Fruit fly (Drosophila melanogaster) whole organism, embryonic: ENCODE data around the gene CG32647.

Experiments used
- B-H1 ChIP-seq: fragments of 200-800 bp; sonication (Bioruptor generic); IDR thresholded peaks from 3 replicates; pipeline ENCODE4 v1.3.6; 2022; ENCODE audit warnings: missing biosample characterization, missing genetic modification characterization
- Bgb ChIP-seq: fragments of 200-800 bp; sonication (Bioruptor generic); IDR thresholded peaks from 2 replicates; pipeline ENCODE4 v1.3.6; 2022; ENCODE audit warnings: missing biosample characterization, missing genetic modification characterization; ENCODE audit not compliant: partially characterized antibody
- CG10959 ChIP-seq: fragments of 200-800 bp; sonication (Bioruptor generic); IDR thresholded peaks from 2 replicates; pipeline ENCODE4 v1.3.6; 2022; ENCODE audit warnings: missing biosample characterization, missing genetic modification characterization
- CG12219 ChIP-seq: fragments of 200-800 bp; sonication (Bioruptor generic); optimal IDR thresholded peaks from 3 replicates; lab custom pipeline; 2018; ENCODE audit warnings: missing biosample characterization, mild to moderate bottlenecking, missing genetic modification characterization
- CG13287 ChIP-seq: fragments of 200-800 bp; sonication (Bioruptor generic); IDR thresholded peaks from 2 replicates; pipeline ENCODE4 v1.3.6; 2022; ENCODE audit warnings: missing biosample characterization, missing genetic modification characterization; ENCODE audit not compliant: partially characterized antibody
- CG14860 ChIP-seq: fragments of 200-800 bp; sonication (Bioruptor generic); IDR thresholded peaks from 3 replicates; pipeline ENCODE4 v1.3.6; 2022; ENCODE audit warnings: missing biosample characterization, missing genetic modification characterization; ENCODE audit not compliant: partially characterized antibody
- CG15479 ChIP-seq: fragments of 200-800 bp; sonication (Bioruptor generic); optimal IDR thresholded peaks from 3 replicates; lab custom pipeline; 2019; ENCODE audit warnings: missing biosample characterization, mild to moderate bottlenecking, missing genetic modification characterization, moderate library complexity
- CG3838 ChIP-seq: fragments of 200-800 bp; sonication (Bioruptor generic); optimal IDR thresholded peaks from 3 replicates; lab custom pipeline; 2016; ENCODE audit warnings: missing biosample characterization, missing genetic modification characterization
- CG3995 ChIP-seq: fragments of 200-800 bp; sonication (Bioruptor generic); optimal IDR thresholded peaks from 3 replicates; lab custom pipeline; 2016; ENCODE audit warnings: missing biosample characterization, missing genetic modification characterization
- CG4730 ChIP-seq: fragments of 200-800 bp; sonication (Bioruptor generic); IDR thresholded peaks from 2 replicates; pipeline ENCODE4 v1.3.6; 2022; ENCODE audit warnings: missing biosample characterization, missing genetic modification characterization
- CG6683 ChIP-seq: fragments of 200-800 bp; sonication (Bioruptor generic); optimal IDR thresholded peaks from 2 replicates; lab custom pipeline; 2017; ENCODE audit warnings: missing biosample characterization, mild to moderate bottlenecking, missing genetic modification characterization, missing genetic modification reagents
- CG6791 ChIP-seq: fragments of 200-800 bp; sonication (Bioruptor generic); IDR thresholded peaks from 3 replicates; pipeline ENCODE4 v1.3.6; 2022; ENCODE audit warnings: missing biosample characterization, missing genetic modification characterization; ENCODE audit not compliant: partially characterized antibody
- Dfd ChIP-seq, 2 experiments: fragments of >200 bp; optimal IDR thresholded peaks; 2 replicates each; lab custom pipeline; 2017; ENCODE audit warnings: missing biosample characterization in 2 of 2, missing genetic modification characterization in 2 of 2
- Doc3 ChIP-seq: fragments of 200-800 bp; sonication (Bioruptor generic); IDR thresholded peaks from 3 replicates; pipeline ENCODE4 v1.3.6; 2022; ENCODE audit warnings: missing biosample characterization, missing genetic modification characterization; ENCODE audit not compliant: partially characterized antibody
- Dp ChIP-seq: fragments of 200-800 bp; sonication (Bioruptor generic); optimal IDR thresholded peaks from 2 replicates; lab custom pipeline; 2018; ENCODE audit warnings: missing biosample characterization, mild to moderate bottlenecking, missing genetic modification characterization, moderate library complexity
- E2f1 ChIP-seq: fragments of 200-800 bp; sonication (Bioruptor generic); IDR thresholded peaks from 2 replicates; pipeline ENCODE4 v1.3.6; 2022; ENCODE audit warnings: missing biosample characterization, missing genetic modification characterization
- HLH4C ChIP-seq: fragments of 200-800 bp; sonication (Bioruptor generic); IDR thresholded peaks from 3 replicates; pipeline ENCODE4 v1.3.6; 2022; ENCODE audit warnings: missing biosample characterization, missing genetic modification characterization; ENCODE audit not compliant: partially characterized antibody
- MBD-R2 ChIP-seq: fragments of 200-800 bp; sonication (Bioruptor generic); IDR thresholded peaks from 2 replicates; pipeline ENCODE4 v1.3.6; 2022; ENCODE audit warnings: missing biosample characterization, missing genetic modification characterization
- MESR4 ChIP-seq: fragments of 200-800 bp; sonication (Bioruptor generic); optimal IDR thresholded peaks from 2 replicates; lab custom pipeline; 2018; ENCODE audit warnings: missing biosample characterization, mild to moderate bottlenecking, missing genetic modification characterization, moderate library complexity
- NC2β ChIP-seq: fragments of 200-800 bp; sonication (Bioruptor generic); optimal IDR thresholded peaks from 2 replicates; lab custom pipeline; 2016; ENCODE audit warnings: missing biosample characterization, missing genetic modification characterization
- Opbp ChIP-seq: fragments of 200-800 bp; sonication (Bioruptor generic); IDR thresholded peaks from 3 replicates; pipeline ENCODE4 v1.3.6; 2022; ENCODE audit warnings: missing biosample characterization, missing genetic modification characterization; ENCODE audit not compliant: partially characterized antibody
- Ravus ChIP-seq: fragments of 200-800 bp; sonication (Bioruptor generic); IDR thresholded peaks from 2 replicates; pipeline ENCODE4 v1.3.6; 2022; ENCODE audit warnings: missing biosample characterization, missing genetic modification characterization
- Sry-δ ChIP-seq: fragments of 200-800 bp; sonication (Bioruptor generic); optimal IDR thresholded peaks from 2 replicates; lab custom pipeline; 2016; ENCODE audit warnings: missing biosample characterization, missing genetic modification characterization
- al ChIP-seq: fragments of 200-800 bp; sonication (Bioruptor generic); IDR thresholded peaks from 2 replicates; pipeline ENCODE4 v1.3.6; 2022; ENCODE audit warnings: missing biosample characterization, missing genetic modification characterization
- amos ChIP-seq: fragments of 200-800 bp; sonication (Bioruptor generic); IDR thresholded peaks from 2 replicates; pipeline ENCODE4 v1.3.6; 2022; ENCODE audit warnings: missing biosample characterization, missing genetic modification characterization; ENCODE audit not compliant: partially characterized antibody
- az2 ChIP-seq: fragments of 200-800 bp; sonication (Bioruptor generic); optimal IDR thresholded peaks from 3 replicates; lab custom pipeline; 2016; ENCODE audit warnings: missing biosample characterization, missing genetic modification characterization
- bigmax ChIP-seq: fragments of 200-800 bp; sonication (Bioruptor generic); optimal IDR thresholded peaks from 2 replicates; lab custom pipeline; 2018; ENCODE audit warnings: missing biosample characterization, mild to moderate bottlenecking, missing genetic modification characterization
- crp ChIP-seq, 2 experiments: fragments of 200-800 bp; sonication (Bioruptor generic); optimal IDR thresholded peaks; 2 replicates in 1 of 2; 3 replicates in 1 of 2; lab custom pipeline; 2017; ENCODE audit warnings: missing biosample characterization in 2 of 2, missing genetic modification characterization in 2 of 2, mild to moderate bottlenecking in 1 of 2, moderate library complexity in 1 of 2
- emc ChIP-seq: fragments of 200-800 bp; sonication (Bioruptor generic); optimal IDR thresholded peaks from 2 replicates; lab custom pipeline; 2016; ENCODE audit warnings: missing biosample characterization, missing genetic modification characterization
- gcm ChIP-seq: fragments of 200-800 bp; sonication (Bioruptor generic); optimal IDR thresholded peaks from 2 replicates; lab custom pipeline; 2019; ENCODE audit warnings: missing biosample characterization, mild to moderate bottlenecking, missing genetic modification characterization, moderate library complexity
- gcm2 ChIP-seq: fragments of 200-800 bp; sonication (Bioruptor generic); optimal IDR thresholded peaks from 2 replicates; lab custom pipeline; 2016; ENCODE audit warnings: missing biosample characterization, missing genetic modification characterization
- hb ChIP-seq: fragments of 200-800 bp; sonication (Bioruptor generic); IDR thresholded peaks from 3 replicates; pipeline ENCODE4 v1.3.6; 2022; ENCODE audit warnings: missing biosample characterization, missing genetic modification characterization; ENCODE audit not compliant: partially characterized antibody
- hbn ChIP-seq: fragments of 200-800 bp; sonication (Bioruptor generic); IDR thresholded peaks from 2 replicates; pipeline ENCODE4 v1.3.6; 2022; ENCODE audit warnings: missing biosample characterization, missing genetic modification characterization; ENCODE audit not compliant: partially characterized antibody
- insv ChIP-seq, 2 experiments: fragments of 200-800 bp; sonication (Bioruptor generic); optimal IDR thresholded peaks; 3 replicates each; lab custom pipeline; 2016 to 2018; ENCODE audit warnings: missing biosample characterization in 2 of 2, missing genetic modification characterization in 2 of 2
- inv ChIP-seq: fragments of 200-800 bp; sonication (Bioruptor generic); IDR thresholded peaks from 2 replicates; pipeline ENCODE4 v1.3.6; 2022; ENCODE audit warnings: missing biosample characterization, missing genetic modification characterization; ENCODE audit not compliant: partially characterized antibody
- jing ChIP-seq: fragments of 200-800 bp; sonication (Bioruptor generic); optimal IDR thresholded peaks from 2 replicates; lab custom pipeline; 2018; ENCODE audit warnings: missing biosample characterization, mild to moderate bottlenecking, missing genetic modification characterization
- jumu ChIP-seq: fragments of 200-800 bp; sonication (Bioruptor generic); optimal IDR thresholded peaks from 3 replicates; lab custom pipeline; 2016; ENCODE audit warnings: missing biosample characterization, missing genetic modification characterization
- knrl ChIP-seq: fragments of 200-800 bp; sonication (Bioruptor generic); IDR thresholded peaks from 3 replicates; pipeline ENCODE4 v1.3.6; 2022; ENCODE audit warnings: missing biosample characterization, missing genetic modification characterization; ENCODE audit not compliant: partially characterized antibody
- lbe ChIP-seq: fragments of 200-800 bp; sonication (Bioruptor generic); optimal IDR thresholded peaks from 2 replicates; lab custom pipeline; 2016; ENCODE audit warnings: missing biosample characterization, mild to moderate bottlenecking, missing genetic modification characterization
- maf-S ChIP-seq: fragments of 200-800 bp; sonication (Bioruptor generic); optimal IDR thresholded peaks from 2 replicates; lab custom pipeline; 2016; ENCODE audit warnings: missing biosample characterization, missing genetic modification characterization
- mld ChIP-seq: fragments of 200-800 bp; sonication (Bioruptor generic); IDR thresholded peaks from 3 replicates; pipeline ENCODE4 v1.3.6; 2022; ENCODE audit warnings: missing biosample characterization, missing genetic modification characterization; ENCODE audit not compliant: partially characterized antibody
- nerfin-2 ChIP-seq: fragments of 200-800 bp; sonication (Bioruptor generic); IDR thresholded peaks from 2 replicates; pipeline ENCODE4 v1.3.6; 2022; ENCODE audit warnings: missing biosample characterization, missing genetic modification characterization; ENCODE audit not compliant: partially characterized antibody
- peb ChIP-seq: fragments of 200-800 bp; sonication (Bioruptor generic); IDR thresholded peaks from 2 replicates; pipeline ENCODE4 v1.3.6; 2022; ENCODE audit warnings: missing biosample characterization, missing genetic modification characterization
- pzg ChIP-seq: fragments of 200-800 bp; sonication (Bioruptor generic); optimal IDR thresholded peaks from 3 replicates; lab custom pipeline; 2018; ENCODE audit warnings: missing biosample characterization, mild to moderate bottlenecking, missing genetic modification characterization, moderate library complexity
- row ChIP-seq: fragments of 200-800 bp; sonication (Bioruptor generic); IDR thresholded peaks from 3 replicates; pipeline ENCODE4 v1.3.6; 2022; ENCODE audit warnings: missing biosample characterization, missing genetic modification characterization
- sima ChIP-seq: fragments of 200-800 bp; sonication (Bioruptor generic); optimal IDR thresholded peaks from 2 replicates; lab custom pipeline; 2016; ENCODE audit warnings: missing biosample characterization, missing genetic modification characterization
- sna ChIP-seq: fragments of 200-800 bp; sonication (Bioruptor generic); IDR thresholded peaks from 2 replicates; pipeline ENCODE4 v1.3.6; 2022; ENCODE audit warnings: missing biosample characterization, missing genetic modification characterization; ENCODE audit not compliant: partially characterized antibody
- tup ChIP-seq: fragments of 200-800 bp; sonication (Bioruptor generic); optimal IDR thresholded peaks from 2 replicates; lab custom pipeline; 2016; ENCODE audit warnings: missing biosample characterization, mild to moderate bottlenecking, missing genetic modification characterization, moderate library complexity
- unc-4 ChIP-seq: fragments of 200-800 bp; sonication (Bioruptor generic); IDR thresholded peaks from 2 replicates; pipeline ENCODE4 v1.3.6; 2022; ENCODE audit warnings: missing biosample characterization, missing genetic modification characterization; ENCODE audit not compliant: partially characterized antibody

CG32647 gene

DNA sequence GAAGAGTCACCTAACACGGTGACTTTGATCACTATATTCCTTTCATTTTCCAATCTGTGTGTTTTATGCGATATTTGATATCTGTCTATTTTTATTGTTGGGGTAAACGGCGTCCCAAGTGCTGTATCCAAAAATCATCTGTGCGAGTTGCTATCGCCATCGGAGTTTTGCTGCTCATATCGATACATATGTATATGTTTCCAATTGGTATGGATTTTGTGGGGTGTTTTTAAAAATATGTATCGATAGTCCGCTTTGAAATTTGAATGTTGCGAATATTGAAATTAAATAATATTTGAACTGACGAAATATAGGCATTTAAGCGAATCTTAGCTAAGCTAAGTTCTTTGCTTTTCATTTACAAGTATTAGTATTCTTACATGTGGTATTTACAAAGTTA, 21.3 kb downstream of the CG32647 start, which contains the start of gene pira (continued):
- TF ChIP-seq unc-4 (GFP tag; lab: Robert Waterston, UW), result peak; percentile 79
- no peak for TF ChIP-seq CG12219 (GFP tag; lab: Kevin White, UChicago)
- TF ChIP-seq al (GFP tag; lab: Robert Waterston, UW), result no peak
- TF ChIP-seq az2 (GFP tag; lab: Kevin White, UChicago), result no peak
- TF ChIP-seq peb (GFP tag; lab: Robert Waterston, UW), result no peak
- TF ChIP-seq E2f1, result no peak
- TF ChIP-seq insv (GFP tag; optimal IDR thresholded peaks at IDR 0.05; lab: Kevin White, UChicago), result peak in 1 of 2 experiments; percentile 44
- no peak for TF ChIP-seq gcm
- TF ChIP-seq Dp (GFP tag; lab: Kevin White, UChicago), result peak; percentile 45
- peak; percentile 80; the same call in 2 of the 3 replicates for TF ChIP-seq Opbp
- TF ChIP-seq bigmax (GFP tag; lab: Kevin White, UChicago), result no peak
- no peak for TF ChIP-seq CG3838 (GFP tag; lab: Kevin White, UChicago)
- TF ChIP-seq CG13287 (GFP tag; lab: Robert Waterston, UW), result peak; percentile 83
- peak; percentile 68 for TF ChIP-seq Doc3 (GFP tag; lab: Robert Waterston, UW)
- no peak for TF ChIP-seq emc (GFP tag; lab: Kevin White, UChicago)
- TF ChIP-seq CG3995 (GFP tag; lab: Kevin White, UChicago), result peak; percentile 69
- peak; percentile 61 for TF ChIP-seq inv
- peak; percentile 68 for TF ChIP-seq hbn (GFP tag; lab: Robert Waterston, UW)
- TF ChIP-seq hb, result peak; percentile 73
- TF ChIP-seq crp (GFP tag; optimal IDR thresholded peaks at IDR 0.05; lab: Kevin White, UChicago), result peak in 1 of 2 experiments; percentile 47
- peak; percentile 85 for TF ChIP-seq CG6791 (GFP tag; lab: Robert Waterston, UW)
- peak; percentile 9; the same call in 1 of the 3 replicates for TF ChIP-seq row (GFP tag; lab: Robert Waterston, UW)
- no peak for TF ChIP-seq jing
- TF ChIP-seq MESR4 (GFP tag; lab: Kevin White, UChicago), result peak; percentile 17
- TF ChIP-seq lbe (GFP tag; lab: Kevin White, UChicago), result no peak
- no peak for TF ChIP-seq sima (GFP tag; lab: Kevin White, UChicago)
- TF ChIP-seq CG4730 (GFP tag; lab: Robert Waterston, UW), result no peak
- TF ChIP-seq Ravus (GFP tag; lab: Robert Waterston, UW), result no peak
- TF ChIP-seq CG15479, result no peak
- no peak for TF ChIP-seq B-H1 (GFP tag; lab: Robert Waterston, UW)
- peak; percentile 85 for TF ChIP-seq Bgb (GFP tag; lab: Robert Waterston, UW)
- TF ChIP-seq MBD-R2 (GFP tag; lab: Robert Waterston, UW), result peak; percentile 31; the same call in 1 of the 2 replicates
- TF ChIP-seq Dfd (GFP tag; optimal IDR thresholded peaks at IDR 0.05; lab: Kevin White, UChicago), result no peak
- peak; percentile 84 for TF ChIP-seq HLH4C
- no peak for TF ChIP-seq NC2β (GFP tag; lab: Kevin White, UChicago)
- TF ChIP-seq jumu (GFP tag; lab: Kevin White, UChicago), result no peak
- no peak for TF ChIP-seq maf-S (GFP tag; lab: Kevin White, UChicago)
- TF ChIP-seq tup (GFP tag; lab: Kevin White, UChicago), result no peak
- TF ChIP-seq CG14860 (GFP tag; lab: Robert Waterston, UW), result peak; percentile 80
- peak; percentile 57 for TF ChIP-seq nerfin-2 (GFP tag; lab: Robert Waterston, UW)
- TF ChIP-seq mld, result 0 out of 3 replicates have a peak, but pooled peaks have one; percentile 36
- TF ChIP-seq CG10959 (GFP tag; lab: Robert Waterston, UW), result no peak
- TF ChIP-seq knrl, result peak; percentile 78
- no peak for TF ChIP-seq CG6683 (GFP tag; lab: Kevin White, UChicago)
- peak; percentile 54 for TF ChIP-seq Sry-δ (GFP tag; lab: Kevin White, UChicago)
- TF ChIP-seq pzg, result peak; percentile 28
- peak; percentile 78; the same call in 1 of the 2 replicates for TF ChIP-seq amos (GFP tag; lab: Robert Waterston, UW)
- peak; percentile 55 for TF ChIP-seq sna
- TF ChIP-seq gcm2 (GFP tag; lab: Kevin White, UChicago), result no peak
- TF ChIP-seq, all 482 proteins: peak for 43
